Worm (Caenorhabditis elegans): ENCODE results near the gene sod-4.

DNA sequence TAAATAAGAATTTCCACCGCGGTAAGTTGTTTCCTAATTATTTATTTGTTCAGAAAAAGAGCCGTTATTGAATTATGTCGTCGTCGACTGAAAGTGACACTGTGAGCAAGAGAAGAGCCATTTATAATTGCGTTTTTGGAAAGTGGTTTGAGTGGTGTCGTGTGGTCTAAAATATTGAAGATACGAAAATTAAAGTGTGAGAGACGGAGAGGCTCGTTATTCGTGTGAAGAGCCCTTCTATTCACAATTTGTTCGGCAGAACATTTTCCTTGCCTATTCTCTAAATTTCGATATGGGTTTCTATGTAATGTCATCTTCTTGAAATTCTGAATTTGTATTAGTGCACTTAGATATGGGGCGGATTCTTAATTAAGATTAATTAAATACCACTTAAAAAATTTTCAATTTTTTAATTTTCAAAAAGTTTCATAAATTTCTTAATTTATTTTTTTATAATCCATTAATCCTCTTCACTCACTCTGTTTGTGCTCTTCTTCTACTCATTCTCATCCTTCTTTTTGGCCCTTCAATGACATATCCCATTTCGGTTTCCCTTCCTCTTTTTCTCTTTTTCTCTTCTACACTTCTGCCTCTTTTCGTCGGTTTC, 9.7 kb upstream of the sod-4 start:
- TF ChIP-seq aly-2 (tag; optimal IDR thresholded peaks at IDR 0.05) (no peak), fkh-10 (GFP tag; optimal IDR thresholded peaks at IDR 0.05) (no peak), lin-15B (tag; optimal IDR thresholded peaks at IDR 0.05) (no peak), ceh-28 (tag; optimal IDR thresholded peaks at IDR 0.05) (no peak), nhr-237 (tag; optimal IDR thresholded peaks at IDR 0.05) (no peak), elt-2 (tag; optimal IDR thresholded peaks at IDR 0.05) (peak; percentile 29), snpc-4 (tag; optimal IDR thresholded peaks at IDR 0.05) (no peak), nhr-76 (tag; optimal IDR thresholded peaks at IDR 0.05) (no peak), unc-62 (GFP tag; optimal IDR thresholded peaks at IDR 0.05) (no peak), fos-1 (tag; optimal IDR thresholded peaks at IDR 0.05) (no peak), elt-3 (tag; optimal IDR thresholded peaks at IDR 0.05) (no peak)
